Fruit fly (Drosophila melanogaster): ENCODE results near the gene Lar.
A peak's percentile ranks its signal among the peaks of the same experiment; 100 is the strongest.

DNA sequence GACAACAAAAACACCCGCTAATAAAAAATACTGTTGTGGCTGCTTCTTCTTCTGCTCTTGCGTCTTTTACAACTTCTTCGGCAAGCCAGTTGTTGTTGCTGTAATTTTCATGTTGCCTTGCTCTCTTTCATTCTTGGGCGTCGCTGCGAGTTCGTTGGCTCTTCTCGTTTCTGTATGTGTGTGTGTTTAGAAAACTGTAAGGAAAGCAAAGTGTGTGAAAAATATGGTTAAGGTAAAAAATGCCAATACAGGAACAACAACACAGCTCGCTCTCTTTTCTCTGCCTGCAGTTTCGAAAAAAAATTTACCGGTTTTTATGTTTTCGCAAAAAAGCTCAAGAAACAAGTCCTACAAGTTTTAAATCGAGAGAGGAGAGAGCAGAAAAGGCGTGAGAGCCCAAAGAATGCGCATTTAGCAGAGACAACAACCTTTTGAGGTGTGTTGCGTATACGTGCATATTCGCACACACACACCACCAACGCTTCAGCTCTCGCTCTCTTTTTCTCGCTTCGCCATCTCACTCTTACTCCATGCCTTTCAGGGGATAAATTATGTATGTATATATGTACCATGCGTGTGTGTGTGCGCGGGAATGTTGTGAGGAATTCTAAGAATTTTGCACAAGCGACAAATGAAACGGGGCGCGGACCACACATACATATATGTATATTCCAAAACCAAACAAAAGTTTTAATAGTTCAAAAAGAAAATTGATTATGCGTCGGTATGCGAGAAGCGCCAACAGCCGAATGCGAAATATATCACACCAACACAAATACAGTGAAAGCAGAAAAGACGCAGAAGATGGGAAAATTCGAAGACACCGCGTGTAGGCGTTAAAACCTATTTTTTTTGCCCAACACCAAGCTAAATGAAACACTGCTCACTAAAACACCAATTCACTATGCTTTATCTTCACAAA is 14.6 kb upstream of the Lar start:
- no peak for TF ChIP-seq CG7271 (tag; optimal IDR thresholded peaks at IDR 0.05)
- no peak for TF ChIP-seq CG15011 (GFP tag; optimal IDR thresholded peaks at IDR 0.05)
- TF ChIP-seq NfI (GFP tag; optimal IDR thresholded peaks at IDR 0.05) = no peak
- no peak for TF ChIP-seq luna (GFP tag; optimal IDR thresholded peaks at IDR 0.05)
- TF ChIP-seq gro (GFP tag; optimal IDR thresholded peaks at IDR 0.05) = peak; percentile 38

All from whole organism, embryonic.